Worm (Caenorhabditis elegans): Measurements from ENCODE around the gene C13F10.1.

Gene C13F10.1

ce11 chrV:7246951-7247350 is 23.1 kb downstream of the C13F10.1 start, which contains the start of gene C05C8.7:
TSS of gene C05C8.7 (minus strand) at chrV:7247050.
- TF ChIP-seq ceh-36 (tag; optimal IDR thresholded peaks at IDR 0.05) (no peak), hmbx-1 (tag; optimal IDR thresholded peaks at IDR 0.05) (no peak), aly-1 (tag; optimal IDR thresholded peaks at IDR 0.05) (no peak), pes-1 (GFP tag; IDR thresholded peaks at IDR 0.05) (no peak), tra-4 (tag; optimal IDR thresholded peaks at IDR 0.05) (no peak), flt-1 (GFP tag; IDR thresholded peaks at IDR 0.05) (no peak), ceh-13 (GFP tag; optimal IDR thresholded peaks at IDR 0.05) (no peak), tbx-11 (GFP tag; IDR thresholded peaks at IDR 0.05) (no peak), B0310.2 (tag; optimal IDR thresholded peaks at IDR 0.05) (no peak), hnd-1 (tag; optimal IDR thresholded peaks at IDR 0.05) (no peak), ets-7 (tag; optimal IDR thresholded peaks at IDR 0.05) (no peak), F13C5.2 (tag; optimal IDR thresholded peaks at IDR 0.05) (no peak), tbx-37 (GFP tag; conservative IDR thresholded peaks at IDR 0.05) (no peak), hmg-4 (GFP tag; optimal IDR thresholded peaks at IDR 0.05) (no peak), scrt-1 (GFP tag; IDR thresholded peaks at IDR 0.05) (no peak), sea-1 (GFP tag; conservative IDR thresholded peaks at IDR 0.05) (no peak), ama-1 (optimal IDR thresholded peaks at IDR 0.05) (no peak)

ce11 chrV:7248227-7248953 is 24.5 kb downstream of the C13F10.1 start:
- TF ChIP-seq tbx-37 (GFP tag; conservative IDR thresholded peaks at IDR 0.05), result no peak
- TF ChIP-seq scrt-1 (GFP tag; IDR thresholded peaks at IDR 0.05), result no peak
- no peak for TF ChIP-seq F13C5.2 (tag; optimal IDR thresholded peaks at IDR 0.05)
- TF ChIP-seq B0310.2 (tag; optimal IDR thresholded peaks at IDR 0.05), result no peak
- no peak for TF ChIP-seq ama-1 (optimal IDR thresholded peaks at IDR 0.05)
- no peak for TF ChIP-seq tra-4 (tag; optimal IDR thresholded peaks at IDR 0.05)
- no peak for TF ChIP-seq tbx-11 (GFP tag; IDR thresholded peaks at IDR 0.05)
- no peak for TF ChIP-seq ceh-36 (tag; optimal IDR thresholded peaks at IDR 0.05)
- TF ChIP-seq hnd-1 (tag; optimal IDR thresholded peaks at IDR 0.05), result no peak

DNA sequence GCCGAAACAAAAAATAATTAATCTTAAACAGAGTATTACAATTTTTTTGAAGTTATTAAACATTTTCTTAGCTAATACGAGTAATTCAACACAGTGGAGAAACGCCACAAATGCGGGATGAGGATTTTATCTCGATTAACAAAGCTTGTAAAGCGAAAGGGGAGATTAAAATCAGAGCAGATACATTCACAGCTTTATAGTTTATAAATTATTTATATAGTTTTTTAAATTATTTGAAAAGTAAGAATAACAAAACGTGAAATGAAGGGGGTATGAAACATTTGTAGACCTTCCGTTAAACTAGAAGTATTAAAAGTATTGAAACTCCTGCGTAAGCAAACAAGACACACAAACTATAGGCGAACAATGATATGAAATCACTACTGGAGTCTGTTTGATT is 31.2 kb downstream of the C13F10.1 start, which contains the start of gene C05C8.8:
Gene C05C8.8 (minus strand): TSS at position 101 of the 400 bp plus-strand sequence.
- TF ChIP-seq hnd-1 (tag; optimal IDR thresholded peaks at IDR 0.05) (no peak), ama-1 (optimal IDR thresholded peaks at IDR 0.05) (no peak), hmbx-1 (tag; optimal IDR thresholded peaks at IDR 0.05) (no peak), tbx-11 (GFP tag; IDR thresholded peaks at IDR 0.05) (no peak), tbx-37 (GFP tag; conservative IDR thresholded peaks at IDR 0.05) (no peak), hmg-4 (GFP tag; optimal IDR thresholded peaks at IDR 0.05) (no peak), scrt-1 (GFP tag; IDR thresholded peaks at IDR 0.05) (no peak)

- TF ChIP-seq sea-1 (GFP tag; conservative IDR thresholded peaks at IDR 0.05) (no peak), tbx-37 (GFP tag; conservative IDR thresholded peaks at IDR 0.05) (no peak), hnd-1 (tag; optimal IDR thresholded peaks at IDR 0.05) (no peak), ets-7 (tag; optimal IDR thresholded peaks at IDR 0.05) (no peak), F13C5.2 (tag; optimal IDR thresholded peaks at IDR 0.05) (no peak), hmbx-1 (tag; optimal IDR thresholded peaks at IDR 0.05) (no peak), flt-1 (GFP tag; IDR thresholded peaks at IDR 0.05) (no peak), aly-1 (tag; optimal IDR thresholded peaks at IDR 0.05) (no peak), tbx-11 (GFP tag; IDR thresholded peaks at IDR 0.05) (no peak), B0310.2 (tag; optimal IDR thresholded peaks at IDR 0.05) (no peak), hmg-4 (GFP tag; optimal IDR thresholded peaks at IDR 0.05) (no peak), ama-1 (optimal IDR thresholded peaks at IDR 0.05) (no peak)
Observed at ce11 chrV:7258965-7259364, 35.1 kb downstream of the C13F10.1 start, which contains the start of gene C13A2.12. TSS of gene C13A2.12 (plus strand) at chrV:7259265.

- no peak for TF ChIP-seq F13C5.2 (tag; optimal IDR thresholded peaks at IDR 0.05)
- TF ChIP-seq aly-1 (tag; optimal IDR thresholded peaks at IDR 0.05), result no peak
- TF ChIP-seq B0310.2 (tag; optimal IDR thresholded peaks at IDR 0.05), result no peak
- no peak for TF ChIP-seq hmg-4 (GFP tag; optimal IDR thresholded peaks at IDR 0.05)
- TF ChIP-seq pes-1 (GFP tag; IDR thresholded peaks at IDR 0.05), result no peak
- TF ChIP-seq ceh-36 (tag; optimal IDR thresholded peaks at IDR 0.05), result no peak
- TF ChIP-seq tbx-11 (GFP tag; IDR thresholded peaks at IDR 0.05), result no peak
- no peak for TF ChIP-seq scrt-1 (GFP tag; IDR thresholded peaks at IDR 0.05)
- no peak for TF ChIP-seq tbx-37 (GFP tag; conservative IDR thresholded peaks at IDR 0.05)
Observed at ce11 chrV:7264042-7264441, 40.2 kb downstream of the C13F10.1 start, which contains the start of gene C13A2.9. TSS of gene C13A2.9 (minus strand) at chrV:7264142.

DNA sequence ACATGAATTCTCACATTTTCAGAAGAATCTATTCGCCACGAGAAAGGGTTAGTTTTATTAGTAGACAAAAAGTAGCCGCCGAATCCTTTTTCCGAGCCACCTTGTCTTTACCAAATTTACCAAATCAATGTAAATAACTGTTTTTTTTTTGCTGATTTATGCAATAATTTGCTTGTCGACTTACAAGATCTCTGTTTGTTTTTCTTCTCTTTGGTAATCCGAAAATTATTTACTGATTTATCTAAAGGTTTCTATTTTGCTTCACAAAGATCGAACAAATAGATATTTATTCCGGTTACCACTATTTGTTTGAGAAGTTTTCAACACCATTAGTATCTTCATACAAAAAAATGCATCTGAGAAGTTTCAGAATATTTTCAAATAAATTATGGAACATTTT is 42.1 kb downstream of the C13F10.1 start, which contains the start of gene C13A2.7:
Gene C13A2.7 (plus strand): TSS at position 301 of the 400 bp plus-strand sequence.
- TF ChIP-seq tbx-11 (GFP tag; IDR thresholded peaks at IDR 0.05), result no peak
- no peak for TF ChIP-seq ceh-13 (GFP tag; optimal IDR thresholded peaks at IDR 0.05)
- no peak for TF ChIP-seq scrt-1 (GFP tag; IDR thresholded peaks at IDR 0.05)
- no peak for TF ChIP-seq hmg-4 (GFP tag; optimal IDR thresholded peaks at IDR 0.05)
- no peak for TF ChIP-seq hmbx-1 (tag; optimal IDR thresholded peaks at IDR 0.05)
- no peak for TF ChIP-seq flt-1 (GFP tag; IDR thresholded peaks at IDR 0.05)
- no peak for TF ChIP-seq ama-1 (optimal IDR thresholded peaks at IDR 0.05)
- TF ChIP-seq tbx-37 (GFP tag; conservative IDR thresholded peaks at IDR 0.05), result no peak
- TF ChIP-seq hnd-1 (tag; optimal IDR thresholded peaks at IDR 0.05), result no peak
- TF ChIP-seq ets-7 (tag; optimal IDR thresholded peaks at IDR 0.05), result no peak
- no peak for TF ChIP-seq B0310.2 (tag; optimal IDR thresholded peaks at IDR 0.05)
- TF ChIP-seq aly-1 (tag; optimal IDR thresholded peaks at IDR 0.05), result no peak
- no peak for TF ChIP-seq tra-4 (tag; optimal IDR thresholded peaks at IDR 0.05)
- TF ChIP-seq F13C5.2 (tag; optimal IDR thresholded peaks at IDR 0.05), result no peak
- TF ChIP-seq sea-1 (GFP tag; conservative IDR thresholded peaks at IDR 0.05), result no peak
- TF ChIP-seq ceh-36 (tag; optimal IDR thresholded peaks at IDR 0.05), result no peak

- TF ChIP-seq ets-7 (tag; optimal IDR thresholded peaks at IDR 0.05) (no peak), hmbx-1 (tag; optimal IDR thresholded peaks at IDR 0.05) (no peak), sea-1 (GFP tag; conservative IDR thresholded peaks at IDR 0.05) (no peak), hnd-1 (tag; optimal IDR thresholded peaks at IDR 0.05) (no peak), scrt-1 (GFP tag; IDR thresholded peaks at IDR 0.05) (no peak), ceh-36 (tag; optimal IDR thresholded peaks at IDR 0.05) (no peak), hmg-4 (GFP tag; optimal IDR thresholded peaks at IDR 0.05) (no peak), pes-1 (GFP tag; IDR thresholded peaks at IDR 0.05) (no peak), F13C5.2 (tag; optimal IDR thresholded peaks at IDR 0.05) (no peak), aly-1 (tag; optimal IDR thresholded peaks at IDR 0.05) (no peak), ama-1 (optimal IDR thresholded peaks at IDR 0.05) (no peak), tra-4 (tag; optimal IDR thresholded peaks at IDR 0.05) (no peak), tbx-37 (GFP tag; conservative IDR thresholded peaks at IDR 0.05) (no peak), flt-1 (GFP tag; IDR thresholded peaks at IDR 0.05) (no peak), tbx-11 (GFP tag; IDR thresholded peaks at IDR 0.05) (no peak), B0310.2 (tag; optimal IDR thresholded peaks at IDR 0.05) (no peak), ceh-13 (GFP tag; optimal IDR thresholded peaks at IDR 0.05) (no peak)
Observed at ce11 chrV:7269399-7269798, 45.5 kb downstream of the C13F10.1 start, which contains the start of gene C13A2.6. TSS of gene C13A2.6 (plus strand) at chrV:7269699.
